Fruit fly (Drosophila melanogaster) Kc167 (cell line): ENCODE measurements around the gene CG2887.

ENCODE experiments used
- Myc ChIP-seq: fragments of >200 bp; optimal IDR thresholded peaks from 2 replicates; lab custom pipeline; 2017; ENCODE audit warnings: missing external identifiers
- Sin3A ChIP-seq: fragments of >200 bp; optimal IDR thresholded peaks from 2 replicates; lab custom pipeline; 2018; ENCODE audit warnings: missing external identifiers
- h ChIP-seq: fragments of >200 bp; optimal IDR thresholded peaks from 3 replicates; lab custom pipeline; 2018; ENCODE audit warnings: missing external identifiers
- insv ChIP-seq: fragments of >200 bp; optimal IDR thresholded peaks from 3 replicates; lab custom pipeline; 2018; ENCODE audit warnings: missing external identifiers
- psq ChIP-seq: fragments of >200 bp; optimal IDR thresholded peaks from 2 replicates; lab custom pipeline; 2017; ENCODE audit warnings: missing external identifiers
- ttk ChIP-seq: sonication (Bioruptor generic); optimal IDR thresholded peaks from 2 replicates; lab custom pipeline; 2017; ENCODE audit warnings: missing external identifiers

Gene CG2887

DNA sequence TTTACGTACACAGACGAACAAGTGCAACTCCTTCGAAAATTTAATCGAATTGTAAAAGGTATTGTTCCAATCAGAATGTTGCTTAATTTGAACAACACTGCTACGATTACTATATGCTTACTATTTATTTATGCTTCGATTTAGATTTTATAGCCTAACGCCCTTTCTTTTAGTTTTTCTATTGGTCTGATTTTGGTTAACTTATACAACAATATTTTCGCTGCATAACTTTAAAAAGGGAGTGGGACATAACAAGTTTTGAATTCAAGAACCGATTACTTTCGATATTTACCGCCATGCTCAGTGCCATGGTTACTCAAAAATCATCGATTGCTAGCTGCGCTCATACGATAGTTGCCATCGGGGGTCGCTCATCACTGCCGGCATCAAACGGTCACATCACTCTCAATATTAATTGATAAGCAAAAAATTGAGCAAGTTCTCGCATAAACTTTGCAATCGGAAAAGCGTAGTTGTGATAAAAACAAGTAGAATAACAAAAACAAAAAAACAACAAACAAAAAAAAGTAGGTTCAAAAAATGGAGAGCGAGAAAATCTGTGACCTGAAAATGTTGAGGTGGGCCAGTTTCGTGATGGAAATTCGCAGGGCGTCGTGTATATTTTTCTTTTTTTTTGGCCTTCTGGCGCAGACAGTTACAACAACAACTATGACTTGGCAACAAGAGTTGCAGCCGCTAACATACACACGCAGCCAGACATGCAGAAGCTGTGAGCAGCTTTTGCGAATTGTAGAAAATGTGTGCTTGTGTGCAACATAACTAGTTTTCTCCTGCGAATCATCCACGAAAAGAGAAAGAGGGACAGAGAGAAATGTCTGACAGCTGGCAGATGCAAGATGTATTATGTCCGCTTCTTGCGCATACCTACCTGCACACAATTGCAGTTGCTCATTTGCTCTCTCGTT lies at the start of gene CG2887, which contains the start of gene PPP4R2r:
Gene CG2887 (minus strand): TSS at position 51 of the 926 bp plus-strand sequence.
Gene PPP4R2r (plus strand): TSS at position 396 of the 926 bp plus-strand sequence.
- no peak for TF ChIP-seq ttk
- TF ChIP-seq insv = no peak
- TF ChIP-seq h = no peak
- no peak for TF ChIP-seq Myc (lab: Kevin White, UChicago)
- TF ChIP-seq Sin3A = no peak
- TF ChIP-seq psq (lab: Kevin White, UChicago) = no peak

dm6 chrX:10515323-10515853 lies 37.1 kb upstream of the CG2887 start:
- TF ChIP-seq insv (no peak), psq (lab: Kevin White, UChicago) (no peak), ttk (no peak), h (no peak), Myc (lab: Kevin White, UChicago) (no peak), Sin3A (no peak)

- TF ChIP-seq Myc (lab: Kevin White, UChicago) (no peak), psq (lab: Kevin White, UChicago) (no peak), ttk (no peak), Sin3A (no peak), insv (no peak), h (no peak)
These were observed 36.6 kb upstream of the CG2887 start for dm6 chrX:10514850-10515249.

- TF ChIP-seq h (no peak), ttk (no peak), psq (lab: Kevin White, UChicago) (no peak), Myc (lab: Kevin White, UChicago) (no peak), Sin3A (no peak), insv (no peak)
These were observed 35.3 kb upstream of the CG2887 start for dm6 chrX:10513611-10514010.

DNA sequence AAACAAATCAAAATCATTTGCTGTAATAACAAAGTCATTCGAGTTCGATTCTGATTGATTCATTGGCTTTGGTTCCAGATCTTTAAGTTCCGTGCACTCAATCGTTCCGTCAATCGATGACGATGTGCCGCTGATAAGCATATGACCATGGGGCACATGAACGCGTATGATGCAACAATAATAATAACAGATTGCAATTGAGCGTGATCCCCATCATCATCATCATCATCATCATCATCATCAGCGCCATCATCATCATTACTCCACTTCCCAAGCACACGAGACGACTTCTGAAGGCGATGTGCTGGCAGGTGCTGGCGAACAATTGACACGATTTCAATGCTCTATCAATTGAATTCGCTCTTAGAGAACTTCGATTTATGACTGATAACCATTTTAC lies 18.0 kb upstream of the CG2887 start:
- no peak for TF ChIP-seq Myc (lab: Kevin White, UChicago)
- no peak for TF ChIP-seq Sin3A
- TF ChIP-seq h = no peak
- TF ChIP-seq ttk = no peak
- TF ChIP-seq psq (lab: Kevin White, UChicago) = no peak
- TF ChIP-seq insv = no peak

DNA sequence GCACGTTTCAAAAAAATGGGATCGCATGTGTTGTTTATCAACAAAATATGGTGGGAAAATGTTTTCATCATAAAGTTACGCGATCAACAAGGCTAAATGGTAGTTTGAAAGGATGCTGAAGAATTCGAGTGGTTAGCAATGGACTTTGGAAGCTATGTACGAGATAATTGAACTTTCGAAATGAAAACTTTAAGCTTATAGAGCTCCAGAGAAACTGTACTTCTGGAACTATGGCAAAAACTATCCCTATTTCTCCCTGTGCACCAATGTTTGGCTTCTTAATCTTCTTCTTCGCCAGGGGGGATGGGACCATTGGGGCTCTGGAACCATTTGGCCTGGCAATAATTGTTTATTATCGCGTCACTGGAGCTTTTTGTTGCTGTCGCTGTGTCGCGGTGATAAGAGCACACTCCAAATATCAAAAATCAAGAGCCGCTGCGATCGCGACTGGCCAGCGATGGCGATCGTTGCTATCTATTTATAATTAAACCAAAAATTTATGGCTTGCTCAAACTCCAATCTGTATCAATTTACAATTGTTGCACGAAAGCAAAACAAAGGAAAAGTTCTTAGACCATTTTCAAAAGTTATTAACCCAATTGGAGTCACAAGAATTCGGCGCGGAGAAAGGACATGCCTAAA lies 9.8 kb upstream of the CG2887 start:
- TF ChIP-seq Myc (lab: Kevin White, UChicago) (no peak), insv (no peak), psq (lab: Kevin White, UChicago) (no peak), Sin3A (no peak), h (no peak), ttk (no peak)

DNA sequence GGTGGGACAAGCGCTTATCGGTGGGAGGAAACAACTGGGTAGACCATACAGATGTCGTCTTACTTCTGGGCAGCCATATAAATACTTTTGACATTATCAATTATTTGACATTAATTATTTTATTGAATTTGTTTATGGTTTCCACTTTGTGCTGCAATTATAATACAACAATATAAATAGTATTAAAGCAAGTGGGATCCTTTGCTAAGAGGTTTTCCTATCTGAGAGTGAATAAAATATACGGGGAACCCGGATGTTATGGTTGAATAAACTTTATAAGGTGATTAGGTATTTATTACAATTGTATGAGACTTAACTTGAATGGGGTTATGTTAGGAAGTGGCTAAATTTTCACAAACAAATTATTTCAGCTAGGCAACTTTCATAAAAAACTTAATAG lies 8.8 kb upstream of the CG2887 start, which contains the start of gene CG32687:
Gene CG32687 (minus strand): TSS at position 101 of the 400 bp plus-strand sequence.
- no peak for TF ChIP-seq insv
- TF ChIP-seq Myc (lab: Kevin White, UChicago) = no peak
- no peak for TF ChIP-seq psq (lab: Kevin White, UChicago)
- no peak for TF ChIP-seq h
- TF ChIP-seq ttk = no peak
- no peak for TF ChIP-seq Sin3A

DNA sequence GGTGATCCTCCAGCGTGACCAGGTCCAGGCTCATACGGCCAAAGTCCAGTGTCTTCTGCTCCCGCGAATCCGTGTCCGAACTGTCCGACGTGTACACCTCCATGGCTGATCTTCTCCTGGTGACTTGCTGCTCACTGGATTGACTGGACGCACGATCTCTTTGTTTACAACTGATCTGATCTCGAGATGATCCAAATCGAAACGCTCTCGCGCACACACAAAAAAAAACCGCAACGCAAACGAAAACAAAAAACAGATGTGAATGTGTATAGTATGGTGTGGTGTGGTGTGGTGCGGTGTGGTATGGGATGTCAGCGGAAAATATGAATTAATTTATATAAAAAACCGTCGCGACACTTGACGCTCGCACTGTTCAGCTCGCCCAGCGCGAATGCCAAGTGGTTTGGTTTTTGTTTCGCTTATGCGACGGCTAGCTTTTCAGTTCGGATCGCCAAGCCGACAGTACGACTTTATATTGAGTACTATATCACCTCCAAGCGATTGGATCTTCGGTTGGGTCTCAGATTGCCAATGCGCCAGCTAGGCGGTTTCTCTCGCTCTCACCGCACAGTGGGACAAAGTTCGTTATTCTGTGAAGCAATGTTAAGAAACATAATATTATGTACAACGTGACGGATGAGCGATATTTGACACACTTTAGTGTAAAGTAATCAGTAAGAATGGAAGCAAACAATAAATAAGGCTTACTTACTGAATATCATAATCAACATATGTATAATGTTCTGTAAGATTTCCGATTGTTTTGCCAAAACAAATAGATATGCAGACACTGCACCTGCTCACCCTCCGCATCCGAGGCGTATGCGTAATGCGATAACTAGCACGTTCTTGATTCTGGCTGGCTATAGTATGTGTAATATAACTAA lies 8.1 kb upstream of the CG2887 start:
- TF ChIP-seq ttk (no peak), h (no peak), insv (no peak), psq (lab: Kevin White, UChicago) (no peak), Sin3A (no peak), Myc (lab: Kevin White, UChicago) (no peak)

dm6 chrX:10484206-10485112 lies 6.2 kb upstream of the CG2887 start:
- TF ChIP-seq Sin3A (no peak), Myc (lab: Kevin White, UChicago) (no peak), ttk (no peak), h (no peak), insv (no peak), psq (lab: Kevin White, UChicago) (no peak)

- TF ChIP-seq insv = no peak
- no peak for TF ChIP-seq h
- no peak for TF ChIP-seq Sin3A
- no peak for TF ChIP-seq psq (lab: Kevin White, UChicago)
- TF ChIP-seq Myc (lab: Kevin White, UChicago) = no peak
- TF ChIP-seq ttk = no peak
These were observed 3.7 kb downstream of the CG2887 start, which contains the start of gene nocte for dm6 chrX:10474625-10475024. nocte (minus strand) TSS chrX:10474675.

DNA sequence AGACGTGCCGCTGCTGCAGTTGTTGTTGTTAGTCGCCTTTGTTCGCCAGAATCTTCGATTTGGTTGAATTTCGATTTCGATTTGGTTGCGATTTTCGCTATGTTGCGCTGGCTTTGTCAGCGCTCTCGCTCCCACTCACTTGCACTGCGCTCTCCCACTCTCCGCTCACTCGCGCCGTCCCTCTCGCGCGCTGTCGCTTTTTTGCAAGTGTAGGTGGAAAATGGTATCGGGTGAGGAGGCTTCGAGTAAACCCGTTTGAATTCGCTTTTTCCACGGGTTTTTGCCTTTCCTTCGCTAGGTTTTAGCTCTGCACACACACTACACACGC lies 4.1 kb downstream of the CG2887 start:
- TF ChIP-seq Myc (lab: Kevin White, UChicago) (no peak), h (no peak), ttk (no peak), insv (no peak), Sin3A (no peak), psq (lab: Kevin White, UChicago) (no peak)
